Fruit fly (Drosophila melanogaster): ENCODE data around the gene CG15803.

Gene CG15803

dm6 chr3R:18298298-18298899, 62.1 kb downstream of the CG15803 start (continued):
- no peak for TF ChIP-seq CG8319 (GFP tag; optimal IDR thresholded peaks at IDR 0.05)
- TF ChIP-seq CG7368 (GFP tag; optimal IDR thresholded peaks at IDR 0.05), result no peak
- no peak for TF ChIP-seq CG31627 (GFP tag; optimal IDR thresholded peaks at IDR 0.05)
- TF ChIP-seq Lpt (GFP tag; optimal IDR thresholded peaks at IDR 0.05), result peak; percentile 50
- no peak for TF ChIP-seq CG3032 (tag; optimal IDR thresholded peaks at IDR 0.05)
- peak; percentile 25 for TF ChIP-seq OdsH (GFP tag; optimal IDR thresholded peaks at IDR 0.05)
- peak; percentile 23 for TF ChIP-seq CG34406 (GFP tag; optimal IDR thresholded peaks at IDR 0.05)
- no peak for TF ChIP-seq dac (GFP tag; optimal IDR thresholded peaks at IDR 0.05)
- no peak for TF ChIP-seq CG11902 (GFP tag; optimal IDR thresholded peaks at IDR 0.05)
- TF ChIP-seq achi (GFP tag; optimal IDR thresholded peaks at IDR 0.05), result peak; percentile 19
- TF ChIP-seq CG6163 (GFP tag; IDR thresholded peaks at IDR 0.05), result peak; percentile 80
- TF ChIP-seq CG9139 (GFP tag; optimal IDR thresholded peaks at IDR 0.05), result peak; percentile 36
- TF ChIP-seq Hr39 (GFP tag; optimal IDR thresholded peaks at IDR 0.05), result peak; percentile 37
- peak; percentile 20 for TF ChIP-seq CG32006 (GFP tag; optimal IDR thresholded peaks at IDR 0.05)
- TF ChIP-seq Ets96B (tag; optimal IDR thresholded peaks at IDR 0.05), result no peak
- peak; percentile 13 for TF ChIP-seq CG8632 (GFP tag; optimal IDR thresholded peaks at IDR 0.05)

dm6 chr3R:18297444-18298297, 62.9 kb downstream of the CG15803 start:
- TF ChIP-seq fd59A (GFP tag; optimal IDR thresholded peaks at IDR 0.05), result peak; percentile 6
- peak; percentile 47 for TF ChIP-seq Hr4 (GFP tag; optimal IDR thresholded peaks at IDR 0.05)
- TF ChIP-seq salr (GFP tag; optimal IDR thresholded peaks at IDR 0.05), result peak in 1 of 2 experiments; percentile 19
- no peak for TF ChIP-seq Hr38 (GFP tag; optimal IDR thresholded peaks at IDR 0.05)
- TF ChIP-seq eg (GFP tag; IDR thresholded peaks at IDR 0.05), result peak; percentile 58; the same call in 2 of the 3 replicates
- TF ChIP-seq topi (GFP tag; optimal IDR thresholded peaks at IDR 0.05), result no peak
- TF ChIP-seq Blimp-1 (GFP tag; optimal IDR thresholded peaks at IDR 0.05), result no peak
- TF ChIP-seq lz (GFP tag; optimal IDR thresholded peaks at IDR 0.05), result no peak
- peak; percentile 22 for TF ChIP-seq Eip75B (GFP tag; optimal IDR thresholded peaks at IDR 0.05)
- TF ChIP-seq CG8632 (GFP tag; optimal IDR thresholded peaks at IDR 0.05), result peak; percentile 18
- peak; percentile 57; the same call in 1 of the 3 replicates for TF ChIP-seq CG6163 (GFP tag; IDR thresholded peaks at IDR 0.05)
- no peak for TF ChIP-seq Met (GFP tag; optimal IDR thresholded peaks at IDR 0.05)
- TF ChIP-seq CG10669 (GFP tag; optimal IDR thresholded peaks at IDR 0.05), result peak; percentile 26
- no peak for TF ChIP-seq ss (GFP tag; optimal IDR thresholded peaks at IDR 0.05)
- TF ChIP-seq CG6792 (GFP tag; optimal IDR thresholded peaks at IDR 0.05), result no peak
- peak; percentile 12 for TF ChIP-seq acj6 (GFP tag; optimal IDR thresholded peaks at IDR 0.05)
- TF ChIP-seq Smox (GFP tag; optimal IDR thresholded peaks at IDR 0.05), result no peak
- TF ChIP-seq CG6854 (GFP tag; optimal IDR thresholded peaks at IDR 0.05), result no peak
- peak; percentile 12 for TF ChIP-seq CG31627 (GFP tag; optimal IDR thresholded peaks at IDR 0.05)
- no peak for TF ChIP-seq pdm3 (GFP tag; optimal IDR thresholded peaks at IDR 0.05)
- no peak for TF ChIP-seq CG1621 (tag; optimal IDR thresholded peaks at IDR 0.05)
- TF ChIP-seq OdsH (GFP tag; optimal IDR thresholded peaks at IDR 0.05), result peak; percentile 44
- TF ChIP-seq achi (GFP tag; optimal IDR thresholded peaks at IDR 0.05), result peak; percentile 56
- no peak for TF ChIP-seq CG11762 (GFP tag; optimal IDR thresholded peaks at IDR 0.05; ENCODE audit: insufficient read depth)
- no peak for TF ChIP-seq CG6808 (GFP tag; optimal IDR thresholded peaks at IDR 0.05)
- no peak for TF ChIP-seq spab (GFP tag; optimal IDR thresholded peaks at IDR 0.05)
- TF ChIP-seq CG7368 (GFP tag; optimal IDR thresholded peaks at IDR 0.05), result peak; percentile 4
- TF ChIP-seq CG16779 (tag; optimal IDR thresholded peaks at IDR 0.05), result no peak
- no peak for TF ChIP-seq Ets21C (GFP tag; optimal IDR thresholded peaks at IDR 0.05)
- no peak for TF ChIP-seq fd85E (GFP tag; optimal IDR thresholded peaks at IDR 0.05)
- TF ChIP-seq CG3032 (tag; optimal IDR thresholded peaks at IDR 0.05), result peak; percentile 13
- no peak for TF ChIP-seq Ets96B (tag; optimal IDR thresholded peaks at IDR 0.05)
- TF ChIP-seq Sox14 (GFP tag; optimal IDR thresholded peaks at IDR 0.05), result peak; percentile 37
- TF ChIP-seq Sox102F (GFP tag; optimal IDR thresholded peaks at IDR 0.05), result no peak
- TF ChIP-seq CG10631 (GFP tag; optimal IDR thresholded peaks at IDR 0.05), result peak; percentile 46
- peak; percentile 19 for TF ChIP-seq CG4318 (GFP tag; optimal IDR thresholded peaks at IDR 0.05)
- peak; percentile 24 for TF ChIP-seq CG34406 (GFP tag; optimal IDR thresholded peaks at IDR 0.05)
- no peak for TF ChIP-seq vri (GFP tag; optimal IDR thresholded peaks at IDR 0.05)
- TF ChIP-seq CG9139 (GFP tag; optimal IDR thresholded peaks at IDR 0.05), result no peak
- no peak for TF ChIP-seq cyc (GFP tag; optimal IDR thresholded peaks at IDR 0.05)
